Worm (Caenorhabditis elegans) whole organism, L4 larva: ENCODE results near the gene C07A9.12.

Source experiments
- D1046.2 ChIP-seq: fragments of 200-800 bp; sonication (Bioruptor generic); IDR thresholded peaks from 2 replicates; pipeline ENCODE4 v1.3.6; 2022; ENCODE audit warnings: missing genetic modification characterization, missing compliant biosample characterization
- F10B5.3 ChIP-seq: sonication (generic microtip); optimal IDR thresholded peaks from 2 replicates; lab custom pipeline; 2016; ENCODE audit warnings: mild to moderate bottlenecking, missing genetic modification characterization, missing compliant biosample characterization
- F49E8.2 ChIP-seq: sonication (generic microtip); optimal IDR thresholded peaks from 2 replicates; lab custom pipeline; 2016; ENCODE audit warnings: missing compliant biosample characterization, mild to moderate bottlenecking, missing genetic modification characterization, borderline replicate concordance
- T20F7.1 ChIP-seq: fragments of 200-800 bp; sonication (Bioruptor generic); optimal IDR thresholded peaks from 2 replicates; lab custom pipeline; 2018; ENCODE audit warnings: mild to moderate bottlenecking, missing genetic modification characterization, missing compliant biosample characterization
- T26A8.4 ChIP-seq: fragments of 200-800 bp; sonication (Bioruptor generic); IDR thresholded peaks from 2 replicates; pipeline ENCODE4 v1.3.6; 2022; ENCODE audit warnings: missing genetic modification characterization, missing compliant biosample characterization
- Y5F2A.4 ChIP-seq: fragments of 200-800 bp; sonication (Bioruptor generic); optimal IDR thresholded peaks from 2 replicates; lab custom pipeline; 2018; ENCODE audit warnings: mild to moderate bottlenecking, missing genetic modification characterization, missing compliant biosample characterization
- aly-2 ChIP-seq: sonication (generic microtip); optimal IDR thresholded peaks from 2 replicates; lab custom pipeline; 2018; ENCODE audit warnings: missing biosample characterization, missing genetic modification characterization
- ceh-44 ChIP-seq: fragments of 200-800 bp; sonication (Bioruptor generic); IDR thresholded peaks from 2 replicates; pipeline ENCODE4 v1.3.6; 2022; ENCODE audit warnings: missing genetic modification reagents, missing genetic modification characterization, missing compliant biosample characterization
- ceh-82 ChIP-seq: sonication (generic microtip); optimal IDR thresholded peaks from 2 replicates; lab custom pipeline; 2017; ENCODE audit warnings: missing biosample characterization, missing genetic modification characterization
- daf-16 ChIP-seq, 3 experiments: sonication (generic microtip); optimal IDR thresholded peaks; 2 replicates each; lab custom pipeline; 2016 to 2017; ENCODE audit warnings: missing genetic modification characterization in 3 of 3, missing genetic modification reagents in 3 of 3, mild to moderate bottlenecking in 2 of 3, missing compliant biosample characterization in 2 of 3, missing biosample characterization in 1 of 3, moderate library complexity in 1 of 3
- daf-19 ChIP-seq: fragments of 200-800 bp; sonication (Bioruptor generic); conservative IDR thresholded peaks from 2 replicates; pipeline ENCODE4 v1.3.6; 2022; ENCODE audit warnings: missing genetic modification characterization, missing compliant biosample characterization
- dmd-9 ChIP-seq: fragments of 200-800 bp; sonication (Bioruptor generic); IDR thresholded peaks from 2 replicates; pipeline ENCODE4 v1.3.6; 2022; ENCODE audit warnings: missing genetic modification reagents, missing genetic modification characterization, missing compliant biosample characterization
- egl-27 ChIP-seq: sonication (generic microtip); optimal IDR thresholded peaks from 3 replicates; lab custom pipeline; 2017; ENCODE audit warnings: missing biosample characterization, missing genetic modification reagents, missing genetic modification characterization
- fos-1 ChIP-seq: fragments of 150-350 bp; optimal IDR thresholded peaks from 2 replicates; lab custom pipeline; 2014; ENCODE audit warnings: missing biosample characterization, missing genetic modification characterization
- hlh-11 ChIP-seq: fragments of 200-800 bp; sonication (Bioruptor generic); optimal IDR thresholded peaks from 2 replicates; lab custom pipeline; 2018; ENCODE audit warnings: mild to moderate bottlenecking, missing genetic modification characterization, missing compliant biosample characterization
- hlh-30 ChIP-seq: sonication (generic microtip); optimal IDR thresholded peaks from 2 replicates; lab custom pipeline; 2017; ENCODE audit warnings: antibody characterized with exemption, mild to moderate bottlenecking, missing genetic modification characterization, missing compliant biosample characterization; ENCODE audit not compliant: insufficient read depth
- lin-1 ChIP-seq: fragments of 200-800 bp; sonication (Bioruptor generic); IDR thresholded peaks from 2 replicates; pipeline ENCODE4 v1.3.6; 2022; ENCODE audit warnings: missing genetic modification reagents, missing genetic modification characterization, missing compliant biosample characterization
- lin-38 ChIP-seq: fragments of 200-800 bp; sonication (Bioruptor generic); IDR thresholded peaks from 2 replicates; pipeline ENCODE4 v1.3.6; 2022; ENCODE audit warnings: missing genetic modification reagents, missing genetic modification characterization, missing compliant biosample characterization
- lin-39 ChIP-seq: fragments of 150-350 bp; optimal IDR thresholded peaks from 2 replicates; lab custom pipeline; 2014; ENCODE audit warnings: missing biosample characterization, missing genetic modification reagents, missing genetic modification characterization
- madf-5 ChIP-seq, 2 experiments: fragments of 200-800 bp; sonication (Bioruptor generic); IDR thresholded peaks; 2 replicates each; pipeline ENCODE4 v1.3.6; 2022; ENCODE audit warnings: missing compliant biosample characterization in 2 of 2, missing genetic modification characterization in 2 of 2
- mdl-1 ChIP-seq, 2 experiments: fragments of 150-350 bp in 1 of 2; sonication (generic microtip) in 1 of 2; optimal IDR thresholded peaks; 2 replicates each; lab custom pipeline; 2014 to 2017; ENCODE audit warnings: missing biosample characterization in 2 of 2, missing genetic modification characterization in 2 of 2
- mep-1 ChIP-seq: fragments of 150-350 bp; sonication (generic microtip); optimal IDR thresholded peaks from 3 replicates; lab custom pipeline; 2014; ENCODE audit warnings: missing biosample characterization, missing genetic modification characterization
- nhr-10 ChIP-seq: fragments of 150-350 bp; optimal IDR thresholded peaks from 2 replicates; lab custom pipeline; 2014; ENCODE audit warnings: missing biosample characterization, missing genetic modification characterization
- nhr-102 ChIP-seq: sonication (generic microtip); optimal IDR thresholded peaks from 2 replicates; lab custom pipeline; 2016; ENCODE audit warnings: mild to moderate bottlenecking, missing genetic modification characterization, moderate library complexity, missing compliant biosample characterization
- nhr-11 ChIP-seq: fragments of 150-350 bp; optimal IDR thresholded peaks from 2 replicates; lab custom pipeline; 2014; ENCODE audit warnings: missing biosample characterization, missing genetic modification characterization
- nhr-25 ChIP-seq: sonication (generic microtip); optimal IDR thresholded peaks from 2 replicates; lab custom pipeline; 2017; ENCODE audit warnings: missing genetic modification characterization, mild to moderate bottlenecking, missing compliant biosample characterization, antibody characterized with exemption, moderate library complexity, borderline replicate concordance; ENCODE audit not compliant: insufficient read depth
- nhr-48 ChIP-seq: sonication (generic microtip); optimal IDR thresholded peaks from 2 replicates; lab custom pipeline; 2016; ENCODE audit warnings: mild to moderate bottlenecking, missing genetic modification characterization, missing compliant biosample characterization
- nhr-6 ChIP-seq: fragments of 150-350 bp; optimal IDR thresholded peaks from 2 replicates; lab custom pipeline; 2014; ENCODE audit warnings: missing biosample characterization, missing genetic modification characterization
- nhr-76 ChIP-seq: fragments of 150-350 bp; optimal IDR thresholded peaks from 2 replicates; lab custom pipeline; 2014; ENCODE audit warnings: missing biosample characterization, missing genetic modification characterization
- rbr-2 ChIP-seq: sonication (generic microtip); optimal IDR thresholded peaks from 2 replicates; lab custom pipeline; 2016; ENCODE audit warnings: missing genotype, missing genetic modification characterization, missing compliant biosample characterization
- skn-1 ChIP-seq: fragments of 150-350 bp; optimal IDR thresholded peaks from 2 replicates; lab custom pipeline; 2014; ENCODE audit warnings: missing biosample characterization, missing genetic modification characterization
- spr-1 ChIP-seq: sonication (generic microtip); optimal IDR thresholded peaks from 2 replicates; lab custom pipeline; 2016; ENCODE audit warnings: mild to moderate bottlenecking, missing genetic modification characterization, missing compliant biosample characterization
- spr-3 ChIP-seq: fragments of 200-800 bp; sonication (Bioruptor generic); optimal IDR thresholded peaks from 2 replicates; lab custom pipeline; 2018; ENCODE audit warnings: mild to moderate bottlenecking, missing genetic modification characterization, missing compliant biosample characterization
- tag-97 ChIP-seq: fragments of 200-800 bp; sonication (Bioruptor generic); IDR thresholded peaks from 2 replicates; pipeline ENCODE4 v1.3.6; 2022; ENCODE audit warnings: missing genetic modification characterization, missing compliant biosample characterization
- unc-130 ChIP-seq: sonication (generic microtip); optimal IDR thresholded peaks from 2 replicates; lab custom pipeline; 2016; ENCODE audit warnings: missing genetic modification reagents, missing genetic modification characterization, missing compliant biosample characterization
- unc-62 ChIP-seq, 3 experiments: fragments of 150-350 bp in 1 of 3; sonication (generic microtip); optimal IDR thresholded peaks in 2 of 3; peaks in 1 of 3; 1 replicate in 1 of 3; 2 replicates in 2 of 3; lab custom pipeline; 2014 to 2017; ENCODE audit warnings: missing biosample characterization in 3 of 3, missing genetic modification characterization in 3 of 3, missing genetic modification reagents in 3 of 3, missing genotype in 1 of 3

The C07A9.12 gene

ce11 chrIII:9745333-9745897 is 18.1 kb upstream of the C07A9.12 start:
- peak in 1 of 2 experiments; percentile 65 for TF ChIP-seq unc-62 (GFP tag; optimal IDR thresholded peaks at IDR 0.05 in 1 of 2; lab: Kevin White, UChicago)
- no peak for TF ChIP-seq unc-62 (tag; optimal IDR thresholded peaks at IDR 0.05; lab: Kevin White, UChicago)
- no peak for TF ChIP-seq skn-1 (tag; lab: Kevin White, UChicago)
- TF ChIP-seq nhr-6 (tag; lab: Kevin White, UChicago): no peak
- TF ChIP-seq F49E8.2 (tag; lab: Kevin White, UChicago): peak; percentile 40
- TF ChIP-seq lin-38 (GFP tag; lab: Robert Waterston, UW): peak; percentile 49
- peak; percentile 38; the same call in 1 of the 2 replicates for TF ChIP-seq lin-1 (GFP tag; lab: Robert Waterston, UW)
- TF ChIP-seq nhr-102: no peak
- no peak for TF ChIP-seq ceh-44
- no peak for TF ChIP-seq nhr-25
- no peak for TF ChIP-seq ceh-82 (tag; lab: Kevin White, UChicago)
- no peak for TF ChIP-seq spr-1 (tag; lab: Kevin White, UChicago)
- no peak for TF ChIP-seq F10B5.3 (tag; lab: Kevin White, UChicago)
- no peak for TF ChIP-seq T26A8.4 (GFP tag; lab: Robert Waterston, UW)
- no peak for TF ChIP-seq hlh-30 (tag; lab: Kevin White, UChicago)
- 0 out of 4 replicates have a peak, but pooled peaks of 1 of the 2 experiments have one; percentile 28 for TF ChIP-seq madf-5 (GFP tag; IDR thresholded peaks at IDR 0.05; lab: Robert Waterston, UW)
- TF ChIP-seq Y5F2A.4 (GFP tag; lab: Kevin White, UChicago): no peak
- TF ChIP-seq egl-27: no peak

ce11 chrIII:9744525-9744924 is 17.2 kb upstream of the C07A9.12 start:
- TF ChIP-seq nhr-25 (no peak), nhr-76 (tag; lab: Kevin White, UChicago) (no peak), unc-62 (GFP tag; optimal IDR thresholded peaks at IDR 0.05 in 1 of 2; lab: Kevin White, UChicago) (peak in 1 of 2 experiments; percentile 40), unc-62 (tag; optimal IDR thresholded peaks at IDR 0.05; lab: Kevin White, UChicago) (no peak), nhr-10 (tag; lab: Kevin White, UChicago) (no peak), hlh-11 (tag; lab: Kevin White, UChicago) (peak; percentile 39), nhr-48 (tag; lab: Kevin White, UChicago) (no peak), daf-16 (GFP tag; optimal IDR thresholded peaks at IDR 0.05; lab: Kevin White, UChicago) (peak in 1 of 2 experiments; percentile 21), daf-16 (tag; optimal IDR thresholded peaks at IDR 0.05; lab: Kevin White, UChicago) (no peak), ceh-82 (tag; lab: Kevin White, UChicago) (no peak), rbr-2 (no peak)

ce11 chrIII:9743239-9743638 is 15.9 kb upstream of the C07A9.12 start, which contains the start of gene T05G5.1:
Gene T05G5.1, minus strand, starts transcription at chrIII:9743339.
- TF ChIP-seq dmd-9 (GFP tag; lab: Robert Waterston, UW) (no peak), egl-27 (no peak), spr-3 (no peak), tag-97 (GFP tag; lab: Robert Waterston, UW) (no peak), unc-130 (GFP tag; lab: Kevin White, UChicago) (no peak), T20F7.1 (GFP tag; lab: Kevin White, UChicago) (no peak), nhr-76 (tag; lab: Kevin White, UChicago) (no peak), D1046.2 (GFP tag; lab: Robert Waterston, UW) (no peak), mdl-1 (tag; optimal IDR thresholded peaks at IDR 0.05; lab: Kevin White, UChicago) (no peak), daf-19 (GFP tag; lab: Robert Waterston, UW) (no peak), hlh-30 (tag; lab: Kevin White, UChicago) (no peak), aly-2 (no peak)

- TF ChIP-seq fos-1 (no peak), mep-1 (no peak), nhr-11 (tag; lab: Kevin White, UChicago) (peak; percentile 59), lin-39 (tag; lab: Kevin White, UChicago) (no peak), hlh-30 (tag; lab: Kevin White, UChicago) (peak; percentile 7), daf-16 (GFP tag; optimal IDR thresholded peaks at IDR 0.05; lab: Kevin White, UChicago) (peak in 1 of 2 experiments; percentile 93), daf-16 (tag; optimal IDR thresholded peaks at IDR 0.05; lab: Kevin White, UChicago) (no peak)
Measured at ce11 chrIII:9741985-9742384, 14.6 kb upstream of the C07A9.12 start.
